Worm (Caenorhabditis elegans): ENCODE measurements around the gene cox-16.

DNA sequence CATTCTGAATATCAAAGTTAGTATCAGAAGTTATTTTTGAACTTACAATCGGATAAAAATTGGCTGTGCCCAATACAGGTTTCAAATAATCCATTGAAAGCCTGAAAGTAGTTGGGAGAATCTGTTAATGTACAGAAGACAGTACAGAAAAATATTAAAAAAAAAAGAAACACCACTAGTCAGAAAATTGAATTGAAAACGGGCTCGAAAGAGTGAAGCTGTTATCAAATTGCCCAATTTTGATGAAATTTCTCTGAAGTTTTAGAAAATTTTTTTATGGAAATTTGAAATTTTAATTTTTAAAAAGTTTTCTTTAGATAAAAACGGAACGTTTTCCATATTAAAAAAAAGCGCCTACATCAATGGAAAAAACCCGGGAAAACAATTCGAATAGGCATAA is 31.1 kb upstream of the cox-16 start, which contains the start of gene C18C4.7:
- TF ChIP-seq ces-1 (GFP tag; optimal IDR thresholded peaks at IDR 0.05) (no peak), elt-3 (tag; optimal IDR thresholded peaks at IDR 0.05) (no peak), nhr-12 (tag; optimal IDR thresholded peaks at IDR 0.05) (no peak), nhr-76 (tag; optimal IDR thresholded peaks at IDR 0.05) (no peak), nhr-237 (tag; optimal IDR thresholded peaks at IDR 0.05) (no peak), ceh-39 (tag; optimal IDR thresholded peaks at IDR 0.05) (no peak), nhr-28 (tag; optimal IDR thresholded peaks at IDR 0.05) (no peak), bed-3 (GFP tag; optimal IDR thresholded peaks at IDR 0.05) (no peak), flh-1 (GFP tag; optimal IDR thresholded peaks at IDR 0.05) (no peak), unc-62 (GFP tag; optimal IDR thresholded peaks at IDR 0.05) (no peak), snpc-4 (tag; optimal IDR thresholded peaks at IDR 0.05) (no peak)

Measured in whole organism, mixed stage, embryonic.